Worm (Caenorhabditis elegans): ENCODE data around the gene C14B9.3.

- TF ChIP-seq him-1 (tag; optimal IDR thresholded peaks at IDR 0.05): no peak
- no peak for TF ChIP-seq dao-5 (tag; optimal IDR thresholded peaks at IDR 0.05)
- no peak for TF ChIP-seq W03F9.2 (tag; optimal IDR thresholded peaks at IDR 0.05)
Measured at ce11 chrIII:8129195-8129594, 20.6 kb downstream of the C14B9.3 start.
